Worm (Caenorhabditis elegans) whole organism, L4/young adult: Measurements from ENCODE around the gene wbp-2.

ENCODE experiments used
- dao-5 ChIP-seq: sonication (generic microtip); optimal IDR thresholded peaks from 2 replicates; lab custom pipeline; 2016; ENCODE audit warnings: missing genotype, missing genetic modification characterization, moderate library complexity, missing compliant biosample characterization
- him-1 ChIP-seq: sonication (generic microtip); optimal IDR thresholded peaks from 2 replicates; lab custom pipeline; 2016; ENCODE audit warnings: missing genotype, missing genetic modification reagents, missing genetic modification characterization, missing compliant biosample characterization

ce11 chrII:9319058-9319915 lies 10.3 kb upstream of the wbp-2 start, which contains the start of the genes csa-1 and wdfy-2:
- TF ChIP-seq him-1 (tag; lab: Kevin White, UChicago) (no peak), dao-5 (tag; lab: Kevin White, UChicago) (no peak)
